Worm (Caenorhabditis elegans) whole organism, L3 larva: ENCODE measurements around the gene fbxa-84.

Experiments
- mdl-1 ChIP-seq: fragments of 150-350 bp; optimal IDR thresholded peaks from 2 replicates; lab custom pipeline; 2014; ENCODE audit warnings: missing biosample characterization, missing genetic modification characterization
- nhr-11 ChIP-seq: fragments of 150-350 bp; optimal IDR thresholded peaks from 2 replicates; lab custom pipeline; 2014; ENCODE audit warnings: missing biosample characterization, missing genetic modification characterization
- nhr-28 ChIP-seq: fragments of 150-350 bp; optimal IDR thresholded peaks from 2 replicates; lab custom pipeline; 2014; ENCODE audit warnings: missing biosample characterization, missing genetic modification characterization
- nhr-43 ChIP-seq: sonication (generic microtip); optimal IDR thresholded peaks from 2 replicates; lab custom pipeline; 2016; ENCODE audit warnings: mild to moderate bottlenecking, missing genetic modification characterization, missing compliant biosample characterization; ENCODE audit not compliant: poor library complexity, severe bottlenecking
- nhr-76 ChIP-seq: fragments of 150-350 bp; sonication (generic microtip); optimal IDR thresholded peaks from 5 replicates; lab custom pipeline; 2014; ENCODE audit warnings: missing biosample characterization, missing genetic modification characterization
- pha-4 ChIP-seq: fragments of 150-350 bp; optimal IDR thresholded peaks from 2 replicates; lab custom pipeline; 2014; ENCODE audit warnings: missing biosample characterization, missing genetic modification reagents, missing genetic modification characterization
- skn-1 ChIP-seq: fragments of 150-350 bp; optimal IDR thresholded peaks from 2 replicates; lab custom pipeline; 2014; ENCODE audit warnings: missing biosample characterization, missing genetic modification characterization
- ztf-4 ChIP-seq: fragments of 150-350 bp; optimal IDR thresholded peaks from 2 replicates; lab custom pipeline; 2014; ENCODE audit warnings: missing biosample characterization, missing genetic modification characterization

ce11 chrV:15197955-15198354 lies 15.7 kb downstream of the fbxa-84 start, which contains the start of gene srw-1:
- no peak for TF ChIP-seq nhr-76 (tag; lab: Kevin White, UChicago)
- no peak for TF ChIP-seq mdl-1
- no peak for TF ChIP-seq skn-1 (tag; lab: Kevin White, UChicago)
- TF ChIP-seq ztf-4 (tag; lab: Kevin White, UChicago) = no peak
- no peak for TF ChIP-seq nhr-28 (tag; lab: Kevin White, UChicago)
- no peak for TF ChIP-seq pha-4
- TF ChIP-seq nhr-43 (tag; lab: Kevin White, UChicago) = no peak
- TF ChIP-seq nhr-11 (tag; lab: Kevin White, UChicago) = no peak
